Fruit fly (Drosophila melanogaster) whole organism, embryonic: ENCODE measurements around the gene CG5937.

Experiments
- Adf1 ChIP-seq: fragments of 200-800 bp; sonication (Bioruptor generic); IDR thresholded peaks from 2 replicates; pipeline ENCODE4 v1.3.6; 2022; ENCODE audit warnings: missing biosample characterization, missing genetic modification characterization
- Antp ChIP-seq: fragments of 200-800 bp; sonication (Bioruptor generic); optimal IDR thresholded peaks from 3 replicates; lab custom pipeline; 2016; ENCODE audit warnings: missing biosample characterization, missing genetic modification characterization
- B-H1 ChIP-seq: fragments of 200-800 bp; sonication (Bioruptor generic); IDR thresholded peaks from 3 replicates; pipeline ENCODE4 v1.3.6; 2022; ENCODE audit warnings: missing biosample characterization, missing genetic modification characterization
- CG11456 ChIP-seq: fragments of 200-800 bp; sonication (Bioruptor generic); IDR thresholded peaks from 3 replicates; pipeline ENCODE4 v1.3.6; 2022; ENCODE audit warnings: missing biosample characterization, missing genetic modification characterization
- CG12071 ChIP-seq: fragments of 200-800 bp; sonication (Bioruptor generic); optimal IDR thresholded peaks from 3 replicates; lab custom pipeline; 2018; ENCODE audit warnings: missing biosample characterization, mild to moderate bottlenecking, missing genetic modification characterization
- CG12104 ChIP-seq: fragments of 200-800 bp; sonication (Bioruptor generic); optimal IDR thresholded peaks from 3 replicates; lab custom pipeline; 2016; ENCODE audit warnings: missing biosample characterization, missing genetic modification characterization
- CG1233 ChIP-seq: fragments of 200-800 bp; sonication (Bioruptor generic); optimal IDR thresholded peaks from 4 replicates; lab custom pipeline; 2018; ENCODE audit warnings: missing biosample characterization, mild to moderate bottlenecking, missing genetic modification characterization
- CG12769 ChIP-seq: fragments of 200-800 bp; sonication (Bioruptor generic); optimal IDR thresholded peaks from 2 replicates; lab custom pipeline; 2019; ENCODE audit warnings: missing biosample characterization, mild to moderate bottlenecking, missing genetic modification characterization, moderate library complexity
- CG14014 ChIP-seq: fragments of 200-800 bp; sonication (Bioruptor generic); IDR thresholded peaks from 2 replicates; pipeline ENCODE4 v1.3.6; 2022; ENCODE audit warnings: missing biosample characterization, missing genetic modification characterization
- CG14965 ChIP-seq: fragments of 200-800 bp; sonication (Bioruptor generic); optimal IDR thresholded peaks from 2 replicates; lab custom pipeline; 2016; ENCODE audit warnings: missing biosample characterization, missing genetic modification characterization, borderline replicate concordance
- CG17802 ChIP-seq: fragments of 200-800 bp; sonication (Bioruptor generic); optimal IDR thresholded peaks from 2 replicates; lab custom pipeline; 2018; ENCODE audit warnings: missing biosample characterization, mild to moderate bottlenecking, missing genetic modification characterization, moderate library complexity
- CG1792 ChIP-seq: fragments of 200-800 bp; sonication (Bioruptor generic); optimal IDR thresholded peaks from 2 replicates; lab custom pipeline; 2016; ENCODE audit warnings: missing biosample characterization, missing genetic modification characterization
- CG18011 ChIP-seq: fragments of 200-800 bp; sonication (Bioruptor generic); optimal IDR thresholded peaks from 2 replicates; lab custom pipeline; 2017; ENCODE audit warnings: missing biosample characterization, missing genetic modification characterization, mild to moderate bottlenecking, moderate library complexity, missing genotype
- CG2678 ChIP-seq: fragments of 200-800 bp; sonication (Bioruptor generic); optimal IDR thresholded peaks from 3 replicates; lab custom pipeline; 2019; ENCODE audit warnings: missing biosample characterization, mild to moderate bottlenecking, missing genetic modification characterization, moderate library complexity
- CG2875 ChIP-seq: fragments of 200-800 bp; sonication (Bioruptor generic); optimal IDR thresholded peaks from 2 replicates; lab custom pipeline; 2017; ENCODE audit warnings: missing biosample characterization, mild to moderate bottlenecking, missing genetic modification characterization, missing genetic modification reagents
- CG31441 ChIP-seq: fragments of 200-800 bp; sonication (Bioruptor generic); IDR thresholded peaks from 2 replicates; pipeline ENCODE4 v1.3.6; 2022; ENCODE audit warnings: missing biosample characterization, missing genetic modification characterization
- CG4707 ChIP-seq: fragments of 200-800 bp; sonication (Bioruptor generic); optimal IDR thresholded peaks from 2 replicates; lab custom pipeline; 2018; ENCODE audit warnings: missing biosample characterization, mild to moderate bottlenecking, missing genetic modification characterization, moderate library complexity
- CG6791 ChIP-seq: fragments of 200-800 bp; sonication (Bioruptor generic); IDR thresholded peaks from 3 replicates; pipeline ENCODE4 v1.3.6; 2022; ENCODE audit warnings: missing biosample characterization, missing genetic modification characterization; ENCODE audit not compliant: partially characterized antibody
- CG7271 ChIP-seq: fragments of 200-800 bp; sonication (Bioruptor generic); optimal IDR thresholded peaks from 2 replicates; lab custom pipeline; 2018; ENCODE audit warnings: missing biosample characterization, mild to moderate bottlenecking, missing genetic modification characterization, moderate library complexity
- CG7928 ChIP-seq: fragments of 200-800 bp; sonication (Bioruptor generic); optimal IDR thresholded peaks from 2 replicates; lab custom pipeline; 2017; ENCODE audit warnings: missing biosample characterization, mild to moderate bottlenecking, missing genetic modification characterization
- CG7987 ChIP-seq: fragments of 200-800 bp; sonication (Bioruptor generic); optimal IDR thresholded peaks from 2 replicates; lab custom pipeline; 2018; ENCODE audit warnings: missing biosample characterization, mild to moderate bottlenecking, missing genetic modification characterization, moderate library complexity
- CoRest ChIP-seq: fragments of 200-800 bp; sonication (Bioruptor generic); optimal IDR thresholded peaks from 3 replicates; lab custom pipeline; 2018; ENCODE audit warnings: missing biosample characterization, mild to moderate bottlenecking, missing genetic modification characterization, moderate library complexity
- CrebB ChIP-seq: fragments of 200-800 bp; sonication (Bioruptor generic); optimal IDR thresholded peaks from 3 replicates; lab custom pipeline; 2018; ENCODE audit warnings: missing biosample characterization, mild to moderate bottlenecking, missing genetic modification characterization
- Dbx ChIP-seq: fragments of 200-800 bp; sonication (Bioruptor generic); IDR thresholded peaks from 3 replicates; pipeline ENCODE4 v1.3.6; 2022; ENCODE audit warnings: missing biosample characterization, missing genetic modification characterization
- Dref ChIP-seq: fragments of 200-800 bp; sonication (Bioruptor generic); IDR thresholded peaks from 2 replicates; pipeline ENCODE4 v1.3.6; 2022; ENCODE audit warnings: missing biosample characterization, missing genetic modification characterization
- E2f2 ChIP-seq: fragments of 200-800 bp; sonication (Bioruptor generic); IDR thresholded peaks from 2 replicates; pipeline ENCODE4 v1.3.6; 2022; ENCODE audit warnings: missing biosample characterization, missing genetic modification characterization
- H15 ChIP-seq: fragments of 200-800 bp; sonication (Bioruptor generic); IDR thresholded peaks from 3 replicates; pipeline ENCODE4 v1.3.6; 2022; ENCODE audit warnings: missing biosample characterization, missing genetic modification characterization
- Hr39 ChIP-seq: fragments of >200 bp; optimal IDR thresholded peaks from 2 replicates; lab custom pipeline; 2017
- NK7.1 ChIP-seq: fragments of 200-800 bp; sonication (Bioruptor generic); optimal IDR thresholded peaks from 3 replicates; lab custom pipeline; 2016; ENCODE audit warnings: missing biosample characterization, missing genetic modification characterization
- Oaz ChIP-seq: fragments of 200-800 bp; sonication (Bioruptor generic); IDR thresholded peaks from 2 replicates; pipeline ENCODE4 v1.3.6; 2022; ENCODE audit warnings: missing biosample characterization, missing genetic modification characterization
- Sox100B ChIP-seq: fragments of 200-800 bp; sonication (Bioruptor generic); optimal IDR thresholded peaks from 3 replicates; lab custom pipeline; 2018; ENCODE audit warnings: missing biosample characterization, mild to moderate bottlenecking, missing genetic modification characterization
- Tbp ChIP-seq: fragments of >200 bp; optimal IDR thresholded peaks from 2 replicates; lab custom pipeline; 2018; ENCODE audit warnings: missing biosample characterization, missing genetic modification characterization
- ac ChIP-seq: fragments of 200-800 bp; sonication (Bioruptor generic); optimal IDR thresholded peaks from 3 replicates; lab custom pipeline; 2017; ENCODE audit warnings: missing biosample characterization, mild to moderate bottlenecking, missing genetic modification characterization
- ap ChIP-seq: fragments of 200-800 bp; sonication (Bioruptor generic); IDR thresholded peaks from 2 replicates; pipeline ENCODE4 v1.3.6; 2022; ENCODE audit warnings: missing biosample characterization, missing genetic modification characterization
- bowl ChIP-seq: fragments of 200-800 bp; sonication (Bioruptor generic); IDR thresholded peaks from 2 replicates; pipeline ENCODE4 v1.3.6; 2022; ENCODE audit warnings: missing biosample characterization, missing genetic modification characterization
- chn ChIP-seq: fragments of 200-800 bp; sonication (Bioruptor generic); optimal IDR thresholded peaks from 2 replicates; lab custom pipeline; 2016; ENCODE audit warnings: missing biosample characterization, missing genetic modification characterization
- dpn ChIP-seq, 2 experiments: fragments of 200-800 bp; sonication (Bioruptor generic); optimal IDR thresholded peaks; 3 replicates each; lab custom pipeline; 2016; ENCODE audit warnings: missing biosample characterization in 2 of 2, missing genetic modification characterization in 2 of 2
- dysf ChIP-seq: fragments of 200-800 bp; sonication (Bioruptor generic); IDR thresholded peaks from 3 replicates; pipeline ENCODE4 v1.3.6; 2022; ENCODE audit warnings: missing biosample characterization, missing genetic modification characterization
- eyg ChIP-seq: fragments of 200-800 bp; sonication (Bioruptor generic); optimal IDR thresholded peaks from 3 replicates; lab custom pipeline; 2016; ENCODE audit warnings: missing biosample characterization, missing genetic modification characterization
- gce ChIP-seq: fragments of 200-800 bp; sonication (Bioruptor generic); IDR thresholded peaks from 3 replicates; pipeline ENCODE4 v1.3.6; 2022; ENCODE audit warnings: missing biosample characterization, missing genetic modification characterization
- gem ChIP-seq: fragments of 200-800 bp; sonication (Bioruptor generic); optimal IDR thresholded peaks from 2 replicates; lab custom pipeline; 2019; ENCODE audit warnings: missing biosample characterization, mild to moderate bottlenecking, missing genetic modification characterization, moderate library complexity
- gro ChIP-seq: fragments of 200-800 bp; sonication (Bioruptor generic); optimal IDR thresholded peaks from 2 replicates; lab custom pipeline; 2016; ENCODE audit warnings: missing biosample characterization, missing genetic modification characterization
- jing ChIP-seq: fragments of 200-800 bp; sonication (Bioruptor generic); optimal IDR thresholded peaks from 2 replicates; lab custom pipeline; 2018; ENCODE audit warnings: missing biosample characterization, mild to moderate bottlenecking, missing genetic modification characterization
- lab ChIP-seq: fragments of 200-800 bp; sonication (Bioruptor generic); optimal IDR thresholded peaks from 3 replicates; lab custom pipeline; 2017; ENCODE audit warnings: missing biosample characterization, missing genetic modification characterization, mild to moderate bottlenecking, moderate library complexity, missing genetic modification reagents
- mld ChIP-seq: fragments of 200-800 bp; sonication (Bioruptor generic); IDR thresholded peaks from 3 replicates; pipeline ENCODE4 v1.3.6; 2022; ENCODE audit warnings: missing biosample characterization, missing genetic modification characterization; ENCODE audit not compliant: partially characterized antibody
- oc ChIP-seq: fragments of 200-800 bp; sonication (Bioruptor generic); optimal IDR thresholded peaks from 2 replicates; lab custom pipeline; 2018; ENCODE audit warnings: missing biosample characterization, mild to moderate bottlenecking, missing genetic modification characterization, moderate library complexity
- schlank ChIP-seq: fragments of 200-800 bp; sonication (Bioruptor generic); optimal IDR thresholded peaks from 2 replicates; lab custom pipeline; 2018; ENCODE audit warnings: missing biosample characterization, mild to moderate bottlenecking, missing genetic modification characterization
- sens ChIP-seq: fragments of 200-800 bp; sonication (Bioruptor generic); peaks from one replicate; lab custom pipeline; 2016; ENCODE audit warnings: missing biosample characterization, missing genetic modification characterization
- sens-2 ChIP-seq: fragments of 200-800 bp; sonication (Bioruptor generic); IDR thresholded peaks from 2 replicates; pipeline ENCODE4 v1.3.6; 2022; ENCODE audit warnings: missing biosample characterization, missing genetic modification characterization
- stc ChIP-seq: fragments of 200-800 bp; sonication (Bioruptor generic); IDR thresholded peaks from 2 replicates; pipeline ENCODE4 v1.3.6; 2022; ENCODE audit warnings: missing biosample characterization, missing genetic modification characterization
- tna ChIP-seq: fragments of 200-800 bp; sonication (Bioruptor generic); IDR thresholded peaks from 2 replicates; pipeline ENCODE4 v1.3.6; 2022; ENCODE audit warnings: missing biosample characterization, missing genetic modification characterization; ENCODE audit not compliant: partially characterized antibody

The CG5937 gene

DNA sequence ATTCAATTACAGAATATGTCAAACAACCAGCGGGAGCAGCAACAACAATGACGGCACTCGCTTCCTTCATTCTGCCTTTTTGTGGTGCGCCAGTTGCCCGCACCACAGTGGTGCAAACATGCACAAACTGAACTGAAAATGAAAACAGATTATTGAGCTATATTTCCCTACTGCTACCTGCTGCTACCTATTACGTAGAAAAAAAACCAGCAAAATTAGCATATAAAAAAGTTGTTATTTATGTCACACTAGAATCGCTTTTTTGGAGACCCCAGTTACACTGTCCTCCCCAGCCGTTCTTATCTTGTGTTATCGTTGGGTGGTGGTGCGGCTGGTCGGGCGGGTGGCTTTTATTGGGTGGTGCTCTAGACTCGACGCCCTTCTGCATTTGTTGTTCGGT is 57.8 kb downstream of the CG5937 start (continued):
- TF ChIP-seq CG31441: peak; percentile 81
- no peak for TF ChIP-seq CG7271
- no peak for TF ChIP-seq Hr39 (lab: Kevin White, UChicago)
- peak; percentile 81 for TF ChIP-seq CG2678 (tag; lab: Kevin White, UChicago)
- peak; percentile 58 for TF ChIP-seq jing (GFP tag; lab: Kevin White, UChicago)
- peak; percentile 59; the same call in 1 of the 2 replicates for TF ChIP-seq sens-2 (GFP tag; lab: Robert Waterston, UW)
- TF ChIP-seq CG12769 (tag; lab: Kevin White, UChicago): peak; percentile 86
- TF ChIP-seq stc (GFP tag; lab: Robert Waterston, UW): peak; percentile 88
- peak; percentile 87 for TF ChIP-seq CG11456
- no peak for TF ChIP-seq CG7928
- TF ChIP-seq CG6791: no peak
- peak; percentile 61 for TF ChIP-seq Sox100B (GFP tag; lab: Kevin White, UChicago)
- TF ChIP-seq dysf: peak; percentile 93
- TF ChIP-seq oc (tag; lab: Kevin White, UChicago): peak; percentile 75
- TF ChIP-seq Oaz (GFP tag; lab: Robert Waterston, UW): peak; percentile 79
- peak; percentile 74 for TF ChIP-seq CG2875 (GFP tag; lab: Kevin White, UChicago)
- TF ChIP-seq CG12071 (GFP tag; lab: Kevin White, UChicago): peak; percentile 82
- TF ChIP-seq gce: peak; percentile 83; the same call in 2 of the 3 replicates
- TF ChIP-seq CG1792 (GFP tag; lab: Kevin White, UChicago): peak; percentile 61
- peak; percentile 60 for TF ChIP-seq CG17802 (tag; lab: Kevin White, UChicago)
- no peak for TF ChIP-seq mld (GFP tag; lab: Robert Waterston, UW)
- no peak for TF ChIP-seq ac
- peak; percentile 80 to 82 for TF ChIP-seq dpn (GFP tag; optimal IDR thresholded peaks at IDR 0.05; lab: Kevin White, UChicago)
- peak; percentile 67 for TF ChIP-seq chn (GFP tag; lab: Kevin White, UChicago)
- peak; percentile 89 for TF ChIP-seq Antp (GFP tag; lab: Kevin White, UChicago)
- TF ChIP-seq gro: peak; percentile 73
- no peak for TF ChIP-seq Tbp (GFP tag; lab: Kevin White, UChicago)
- peak; percentile 18 for TF ChIP-seq CG18011 (GFP tag; lab: Kevin White, UChicago)
- TF ChIP-seq CG7987 (GFP tag; lab: Kevin White, UChicago): peak; percentile 40
- peak; percentile 73 for TF ChIP-seq CG1233 (GFP tag; lab: Kevin White, UChicago)
- TF ChIP-seq CoRest (tag; lab: Kevin White, UChicago): peak; percentile 63
- TF ChIP-seq schlank (tag; lab: Kevin White, UChicago): peak; percentile 18
- peak; percentile 85 for TF ChIP-seq gem (tag; lab: Kevin White, UChicago)
- TF ChIP-seq CG4707 (GFP tag; lab: Kevin White, UChicago): peak; percentile 15
- peak; percentile 88 for TF ChIP-seq CG14014 (GFP tag; lab: Robert Waterston, UW)
- TF ChIP-seq E2f2 (GFP tag; lab: Robert Waterston, UW): peak; percentile 67
- peak; percentile 54 for TF ChIP-seq CG12104 (GFP tag; lab: Kevin White, UChicago)
- TF ChIP-seq Adf1 (GFP tag; lab: Robert Waterston, UW): peak; percentile 53
- TF ChIP-seq ap (GFP tag; lab: Robert Waterston, UW): peak; percentile 76
- peak; percentile 92 for TF ChIP-seq lab (GFP tag; lab: Kevin White, UChicago)
- peak; percentile 54 for TF ChIP-seq eyg (GFP tag; lab: Kevin White, UChicago)
- TF ChIP-seq tna (GFP tag; lab: Robert Waterston, UW): no peak
- TF ChIP-seq H15 (GFP tag; lab: Robert Waterston, UW): peak; percentile 86
- peak; percentile 63 for TF ChIP-seq NK7.1 (GFP tag; lab: Kevin White, UChicago)
- TF ChIP-seq bowl: peak; percentile 73
- peak; percentile 87 for TF ChIP-seq B-H1 (GFP tag; lab: Robert Waterston, UW)
- 0 out of 2 replicates have a peak, but pooled peaks have one; percentile 34 for TF ChIP-seq Dref (GFP tag; lab: Robert Waterston, UW)
- TF ChIP-seq sens (GFP tag; lab: Kevin White, UChicago): peak; percentile 97
- TF ChIP-seq CG14965: peak; percentile 12
- TF ChIP-seq CrebB (tag; lab: Kevin White, UChicago): peak; percentile 44
- peak; percentile 83 for TF ChIP-seq Dbx (GFP tag; lab: Robert Waterston, UW)
